Fruit fly (Drosophila melanogaster) whole organism, pupa: ENCODE data around the gene CG3702.

Experiments
- CG10348 ChIP-seq: fragments of 200-800 bp; sonication (Bioruptor generic); IDR thresholded peaks from 2 replicates; pipeline ENCODE4 v1.3.6; 2022; ENCODE audit warnings: missing biosample characterization, missing genetic modification characterization
- CG12605 ChIP-seq: fragments of 200-800 bp; sonication (Bioruptor generic); IDR thresholded peaks from 2 replicates; pipeline ENCODE4 v1.3.6; 2022; ENCODE audit warnings: missing biosample characterization, missing genetic modification characterization
- CG13204 ChIP-seq: fragments of 200-800 bp; sonication (Bioruptor generic); optimal IDR thresholded peaks from 2 replicates; lab custom pipeline; 2018; ENCODE audit warnings: missing biosample characterization, mild to moderate bottlenecking, missing genetic modification characterization, moderate library complexity
- CG14655 ChIP-seq: fragments of 200-800 bp; sonication (Bioruptor generic); optimal IDR thresholded peaks from 3 replicates; lab custom pipeline; 2017; ENCODE audit warnings: mild to moderate bottlenecking, missing biosample characterization, missing genetic modification reagents, missing genetic modification characterization
- CG15710 ChIP-seq: fragments of 200-800 bp; sonication (Bioruptor generic); optimal IDR thresholded peaks from 2 replicates; lab custom pipeline; 2018; ENCODE audit warnings: missing biosample characterization, mild to moderate bottlenecking, missing genetic modification characterization, moderate library complexity
- CG17806 ChIP-seq: fragments of 200-800 bp; sonication (Bioruptor generic); optimal IDR thresholded peaks from 2 replicates; lab custom pipeline; 2018; ENCODE audit warnings: missing biosample characterization, mild to moderate bottlenecking, missing genetic modification characterization, moderate library complexity
- CG32121 ChIP-seq: fragments of 200-800 bp; sonication (Bioruptor generic); IDR thresholded peaks from 2 replicates; pipeline ENCODE4 v1.3.6; 2022; ENCODE audit warnings: missing biosample characterization, missing genetic modification characterization
- CG34367 ChIP-seq: fragments of 200-800 bp; sonication (Bioruptor generic); optimal IDR thresholded peaks from 2 replicates; lab custom pipeline; 2018; ENCODE audit warnings: missing biosample characterization, mild to moderate bottlenecking, missing genetic modification characterization
- CG4496 ChIP-seq: fragments of 200-800 bp; sonication (Bioruptor generic); IDR thresholded peaks from 3 replicates; pipeline ENCODE4 v1.3.6; 2022; ENCODE audit warnings: missing biosample characterization, missing genetic modification characterization
- CG8159 ChIP-seq: fragments of 200-800 bp; sonication (Bioruptor generic); optimal IDR thresholded peaks from 3 replicates; lab custom pipeline; 2018; ENCODE audit warnings: missing biosample characterization, mild to moderate bottlenecking, missing genetic modification characterization, moderate library complexity
- CG8301 ChIP-seq: fragments of 200-800 bp; sonication (Bioruptor generic); optimal IDR thresholded peaks from 2 replicates; lab custom pipeline; 2018; ENCODE audit warnings: missing biosample characterization, mild to moderate bottlenecking, missing genetic modification characterization
- CG9948 ChIP-seq: fragments of 200-800 bp; sonication (Bioruptor generic); optimal IDR thresholded peaks from 2 replicates; lab custom pipeline; 2018; ENCODE audit warnings: missing biosample characterization, mild to moderate bottlenecking, missing genetic modification characterization, moderate library complexity
- D1 ChIP-seq: fragments of 200-800 bp; sonication (Bioruptor generic); optimal IDR thresholded peaks from 2 replicates; lab custom pipeline; 2018; ENCODE audit warnings: missing biosample characterization, mild to moderate bottlenecking, missing genetic modification characterization, moderate library complexity
- EcR ChIP-seq: fragments of 200-800 bp; sonication (Bioruptor generic); optimal IDR thresholded peaks from 3 replicates; lab custom pipeline; 2019; ENCODE audit warnings: missing biosample characterization, missing genetic modification characterization, mild to moderate bottlenecking, moderate library complexity, missing genetic modification reagents
- Ets98B ChIP-seq: fragments of 200-800 bp; sonication (Bioruptor generic); IDR thresholded peaks from 2 replicates; pipeline ENCODE4 v1.3.6; 2022; ENCODE audit warnings: missing biosample characterization, missing genetic modification characterization
- Pif1A ChIP-seq: fragments of 200-800 bp; sonication (Bioruptor generic); optimal IDR thresholded peaks from 3 replicates; lab custom pipeline; 2016; ENCODE audit warnings: missing biosample characterization, missing genetic modification characterization
- Pif1B ChIP-seq: fragments of 200-800 bp; sonication (Bioruptor generic); optimal IDR thresholded peaks from 3 replicates; lab custom pipeline; 2016; ENCODE audit warnings: missing biosample characterization, missing genetic modification characterization
- Snoo ChIP-seq: fragments of 200-800 bp; sonication (Bioruptor generic); optimal IDR thresholded peaks from 3 replicates; lab custom pipeline; 2017; ENCODE audit warnings: missing biosample characterization, mild to moderate bottlenecking, missing genetic modification characterization, inconsistent platforms
- fd96Ca ChIP-seq: fragments of 200-800 bp; sonication (Bioruptor generic); IDR thresholded peaks from 3 replicates; pipeline ENCODE4 v1.3.6; 2022; ENCODE audit warnings: missing biosample characterization, missing genetic modification characterization
- gl ChIP-seq: fragments of 200-800 bp; sonication (Bioruptor generic); optimal IDR thresholded peaks from 2 replicates; lab custom pipeline; 2018; ENCODE audit warnings: missing biosample characterization, mild to moderate bottlenecking, missing genetic modification characterization
- rn ChIP-seq: fragments of 200-800 bp; sonication (Bioruptor generic); IDR thresholded peaks from 2 replicates; pipeline ENCODE4 v1.3.6; 2022; ENCODE audit warnings: missing biosample characterization, missing genetic modification characterization

CG3702 gene

dm6 chr2L:4226792-4227191 lies at the start of gene CG3702:
Gene CG3702 (minus strand): TSS chr2L:4227097.
- no peak for TF ChIP-seq CG32121
- TF ChIP-seq Snoo, result no peak
- TF ChIP-seq Ets98B (GFP tag; lab: Robert Waterston, UW), result no peak
- no peak for TF ChIP-seq gl (tag; lab: Kevin White, UChicago)
- TF ChIP-seq EcR (GFP tag; lab: Kevin White, UChicago), result no peak
- TF ChIP-seq CG15710 (tag; lab: Kevin White, UChicago), result peak; percentile 3

dm6 chr2L:4257272-4257671 lies 30.4 kb upstream of the CG3702 start, which contains the start of gene CG15425:
Gene CG15425 (plus strand): TSS chr2L:4257572.
- TF ChIP-seq CG10348 (GFP tag; lab: Robert Waterston, UW) (no peak), CG34367 (tag; lab: Kevin White, UChicago) (no peak), CG32121 (no peak), CG8159 (no peak)

- TF ChIP-seq CG34367 (tag; lab: Kevin White, UChicago) (no peak), Ets98B (GFP tag; lab: Robert Waterston, UW) (no peak), CG4496 (GFP tag; lab: Robert Waterston, UW) (no peak)
Measured at dm6 chr2L:4254945-4255344, 28.0 kb upstream of the CG3702 start.

dm6 chr2L:4252832-4253473 lies 26.1 kb upstream of the CG3702 start:
- TF ChIP-seq fd96Ca (GFP tag; lab: Robert Waterston, UW) (no peak), Snoo (no peak), CG14655 (peak; percentile 1), CG15710 (tag; lab: Kevin White, UChicago) (peak; percentile 2)

dm6 chr2L:4248314-4248713 lies 21.4 kb upstream of the CG3702 start:
- TF ChIP-seq CG17806 (no peak), CG9948 (tag; lab: Kevin White, UChicago) (no peak), CG8301 (tag; lab: Kevin White, UChicago) (no peak), EcR (GFP tag; lab: Kevin White, UChicago) (no peak), rn (GFP tag; lab: Robert Waterston, UW) (no peak), CG13204 (no peak)

- TF ChIP-seq CG10348 (GFP tag; lab: Robert Waterston, UW) (no peak), CG15710 (tag; lab: Kevin White, UChicago) (peak; percentile 12), CG8159 (peak; percentile 21), CG14655 (no peak), CG17806 (peak; percentile 1)
Measured at dm6 chr2L:4246376-4246775, 19.5 kb upstream of the CG3702 start.

- TF ChIP-seq EcR (GFP tag; lab: Kevin White, UChicago), result no peak
- no peak for TF ChIP-seq CG9948 (tag; lab: Kevin White, UChicago)
- no peak for TF ChIP-seq Snoo
- no peak for TF ChIP-seq CG8301 (tag; lab: Kevin White, UChicago)
- TF ChIP-seq CG8159, result peak; percentile 21
- no peak for TF ChIP-seq gl (tag; lab: Kevin White, UChicago)
- TF ChIP-seq fd96Ca (GFP tag; lab: Robert Waterston, UW), result no peak
- TF ChIP-seq, all 21 proteins: peak for 1
Measured at dm6 chr2L:4241513-4241912, 14.6 kb upstream of the CG3702 start.

dm6 chr2L:4230562-4230961 lies 3.7 kb upstream of the CG3702 start:
- no peak for TF ChIP-seq Pif1A
- TF ChIP-seq CG8159, result no peak
- TF ChIP-seq CG4496 (GFP tag; lab: Robert Waterston, UW), result no peak
- no peak for TF ChIP-seq Snoo
- TF ChIP-seq CG34367 (tag; lab: Kevin White, UChicago), result no peak
- no peak for TF ChIP-seq D1 (tag; lab: Kevin White, UChicago)
- no peak for TF ChIP-seq CG13204
- TF ChIP-seq CG12605 (GFP tag; lab: Robert Waterston, UW), result no peak
- TF ChIP-seq gl (tag; lab: Kevin White, UChicago), result no peak
- TF ChIP-seq CG14655, result no peak
- no peak for TF ChIP-seq CG17806
- no peak for TF ChIP-seq CG10348 (GFP tag; lab: Robert Waterston, UW)
- TF ChIP-seq rn (GFP tag; lab: Robert Waterston, UW), result no peak
- no peak for TF ChIP-seq Ets98B (GFP tag; lab: Robert Waterston, UW)

dm6 chr2L:4227546-4227945 lies 649 bp upstream of the CG3702 start, which contains the start of gene RpL40:
Gene RpL40 (plus strand): TSS chr2L:4227699.
- TF ChIP-seq Snoo (peak; percentile 6), Pif1B (GFP tag; lab: Kevin White, UChicago) (peak; percentile 14), Pif1A (no peak), CG9948 (tag; lab: Kevin White, UChicago) (no peak)
